Fruit fly (Drosophila melanogaster) whole organism, embryonic: ENCODE results near the gene sud1.

Experiments
- Antp ChIP-seq: fragments of 200-800 bp; sonication (Bioruptor generic); optimal IDR thresholded peaks from 3 replicates; lab custom pipeline; 2016; ENCODE audit warnings: missing biosample characterization, missing genetic modification characterization
- Atf-2 ChIP-seq: fragments of 200-800 bp; sonication (Bioruptor generic); optimal IDR thresholded peaks from 2 replicates; lab custom pipeline; 2016; ENCODE audit warnings: missing biosample characterization, missing genetic modification characterization
- CG10209 ChIP-seq: fragments of 200-800 bp; sonication (Bioruptor generic); optimal IDR thresholded peaks from 3 replicates; lab custom pipeline; 2017; ENCODE audit warnings: missing biosample characterization, mild to moderate bottlenecking, missing genetic modification characterization, missing genetic modification reagents
- CG12104 ChIP-seq: fragments of 200-800 bp; sonication (Bioruptor generic); optimal IDR thresholded peaks from 3 replicates; lab custom pipeline; 2016; ENCODE audit warnings: missing biosample characterization, missing genetic modification characterization
- CG12942 ChIP-seq: fragments of 200-800 bp; sonication (Bioruptor generic); optimal IDR thresholded peaks from 3 replicates; lab custom pipeline; 2016; ENCODE audit warnings: missing biosample characterization, missing genetic modification characterization
- CG13123 ChIP-seq: fragments of 200-800 bp; sonication (Bioruptor generic); optimal IDR thresholded peaks from 2 replicates; lab custom pipeline; 2016; ENCODE audit warnings: missing biosample characterization, missing genetic modification characterization
- CG13296 ChIP-seq: fragments of 200-800 bp; sonication (Bioruptor generic); optimal IDR thresholded peaks from 3 replicates; lab custom pipeline; 2018; ENCODE audit warnings: missing biosample characterization, mild to moderate bottlenecking, missing genetic modification characterization
- CG14441 ChIP-seq: fragments of 200-800 bp; sonication (Bioruptor generic); IDR thresholded peaks from 2 replicates; pipeline ENCODE4 v1.3.6; 2022; ENCODE audit warnings: missing biosample characterization, missing genetic modification characterization
- CG17186 ChIP-seq: fragments of 200-800 bp; sonication (Bioruptor generic); optimal IDR thresholded peaks from 3 replicates; lab custom pipeline; 2017; ENCODE audit warnings: missing biosample characterization, missing genetic modification reagents, missing genetic modification characterization
- CG18476 ChIP-seq: fragments of 200-800 bp; sonication (Bioruptor generic); optimal IDR thresholded peaks from 2 replicates; lab custom pipeline; 2016; ENCODE audit warnings: missing biosample characterization, mild to moderate bottlenecking, missing genetic modification characterization
- CG2712 ChIP-seq: fragments of 200-800 bp; optimal IDR thresholded peaks from 3 replicates; lab custom pipeline; 2019; ENCODE audit warnings: missing biosample characterization, mild to moderate bottlenecking, missing genetic modification characterization, moderate library complexity
- CG31388 ChIP-seq: fragments of 200-800 bp; sonication (Bioruptor generic); optimal IDR thresholded peaks from 2 replicates; lab custom pipeline; 2016; ENCODE audit warnings: missing biosample characterization, missing genetic modification characterization
- CG3163 ChIP-seq: fragments of 200-800 bp; sonication (Bioruptor generic); optimal IDR thresholded peaks from 3 replicates; lab custom pipeline; 2016; ENCODE audit warnings: missing biosample characterization, missing genetic modification characterization
- CG32532 ChIP-seq: fragments of 200-800 bp; sonication (Bioruptor generic); IDR thresholded peaks from 2 replicates; pipeline ENCODE4 v1.3.6; 2022; ENCODE audit warnings: missing biosample characterization, missing genetic modification characterization
- CG32772 ChIP-seq: fragments of 200-800 bp; sonication (Bioruptor generic); IDR thresholded peaks from 2 replicates; pipeline ENCODE4 v1.3.6; 2022; ENCODE audit warnings: missing biosample characterization, missing genetic modification characterization
- CG34224 ChIP-seq: fragments of 200-800 bp; sonication (Bioruptor generic); IDR thresholded peaks from 3 replicates; pipeline ENCODE4 v1.3.6; 2022; ENCODE audit warnings: missing biosample characterization, missing genetic modification characterization; ENCODE audit not compliant: partially characterized antibody
- CG34422 ChIP-seq: fragments of 200-800 bp; sonication (Bioruptor generic); IDR thresholded peaks from 3 replicates; pipeline ENCODE4 v1.3.6; 2022; ENCODE audit warnings: missing biosample characterization, missing genetic modification characterization
- CG3995 ChIP-seq: fragments of 200-800 bp; sonication (Bioruptor generic); optimal IDR thresholded peaks from 3 replicates; lab custom pipeline; 2016; ENCODE audit warnings: missing biosample characterization, missing genetic modification characterization
- CG4854 ChIP-seq: fragments of 200-800 bp; sonication (Bioruptor generic); optimal IDR thresholded peaks from 2 replicates; lab custom pipeline; 2016; ENCODE audit warnings: missing biosample characterization, missing genetic modification characterization, inconsistent platforms
- CG6791 ChIP-seq: fragments of 200-800 bp; sonication (Bioruptor generic); IDR thresholded peaks from 3 replicates; pipeline ENCODE4 v1.3.6; 2022; ENCODE audit warnings: missing biosample characterization, missing genetic modification characterization; ENCODE audit not compliant: partially characterized antibody
- CG8089 ChIP-seq: fragments of 200-800 bp; sonication (Bioruptor generic); optimal IDR thresholded peaks from 3 replicates; lab custom pipeline; 2016; ENCODE audit warnings: missing biosample characterization, missing genetic modification characterization
- CG8944 ChIP-seq: fragments of 200-800 bp; sonication (Bioruptor generic); optimal IDR thresholded peaks from 3 replicates; lab custom pipeline; 2016; ENCODE audit warnings: missing biosample characterization, missing genetic modification characterization
- Dp ChIP-seq: fragments of 200-800 bp; sonication (Bioruptor generic); optimal IDR thresholded peaks from 2 replicates; lab custom pipeline; 2018; ENCODE audit warnings: missing biosample characterization, mild to moderate bottlenecking, missing genetic modification characterization, moderate library complexity
- Dref ChIP-seq: fragments of 200-800 bp; sonication (Bioruptor generic); IDR thresholded peaks from 2 replicates; pipeline ENCODE4 v1.3.6; 2022; ENCODE audit warnings: missing biosample characterization, missing genetic modification characterization
- Ets65A ChIP-seq: fragments of 200-800 bp; sonication (Bioruptor generic); peaks from one replicate; lab custom pipeline; 2016; ENCODE audit warnings: missing biosample characterization, missing genetic modification characterization
- Fer1 ChIP-seq: fragments of 200-800 bp; sonication (Bioruptor generic); optimal IDR thresholded peaks from 2 replicates; lab custom pipeline; 2017; ENCODE audit warnings: missing biosample characterization, mild to moderate bottlenecking, missing genetic modification characterization
- Jarid2 ChIP-seq: fragments of 200-800 bp; sonication (Bioruptor generic); optimal IDR thresholded peaks from 3 replicates; lab custom pipeline; 2017; ENCODE audit warnings: mild to moderate bottlenecking, missing biosample characterization, missing genetic modification reagents, missing genetic modification characterization
- MBD-R2 ChIP-seq: fragments of 200-800 bp; sonication (Bioruptor generic); IDR thresholded peaks from 2 replicates; pipeline ENCODE4 v1.3.6; 2022; ENCODE audit warnings: missing biosample characterization, missing genetic modification characterization
- Med ChIP-seq: fragments of 200-800 bp; sonication (Bioruptor generic); peaks from one replicate; lab custom pipeline; 2016; ENCODE audit warnings: missing biosample characterization, missing genetic modification characterization, mild to moderate bottlenecking, inconsistent platforms, moderate library complexity
- Poxn ChIP-seq: fragments of 200-800 bp; sonication (Bioruptor generic); IDR thresholded peaks from 2 replicates; pipeline ENCODE4 v1.3.6; 2022; ENCODE audit warnings: missing biosample characterization, missing genetic modification characterization
- Ptx1 ChIP-seq: fragments of 200-800 bp; sonication (Bioruptor generic); IDR thresholded peaks from 2 replicates; pipeline ENCODE4 v1.3.6; 2022; ENCODE audit warnings: missing biosample characterization, missing genetic modification characterization
- aop ChIP-seq: fragments of 200-800 bp; sonication (Bioruptor generic); IDR thresholded peaks from 2 replicates; pipeline ENCODE4 v1.3.6; 2022; ENCODE audit warnings: missing biosample characterization, missing genetic modification characterization
- bab2 ChIP-seq: fragments of 200-800 bp; sonication (Bioruptor generic); optimal IDR thresholded peaks from 2 replicates; lab custom pipeline; 2016; ENCODE audit warnings: missing biosample characterization, missing genetic modification characterization
- emc ChIP-seq: fragments of 200-800 bp; sonication (Bioruptor generic); optimal IDR thresholded peaks from 2 replicates; lab custom pipeline; 2016; ENCODE audit warnings: missing biosample characterization, missing genetic modification characterization
- en ChIP-seq: fragments of 200-800 bp; sonication (Bioruptor generic); optimal IDR thresholded peaks from 2 replicates; lab custom pipeline; 2016; ENCODE audit warnings: missing biosample characterization, missing genetic modification characterization
- exex ChIP-seq: fragments of 200-800 bp; sonication (Bioruptor generic); optimal IDR thresholded peaks from 4 replicates; lab custom pipeline; 2018; ENCODE audit warnings: missing biosample characterization, mild to moderate bottlenecking, missing genetic modification characterization, moderate library complexity
- fd3F ChIP-seq: fragments of 200-800 bp; sonication (Bioruptor generic); optimal IDR thresholded peaks from 2 replicates; lab custom pipeline; 2018; ENCODE audit warnings: missing biosample characterization, mild to moderate bottlenecking, missing genetic modification characterization, moderate library complexity
- gem ChIP-seq: fragments of 200-800 bp; sonication (Bioruptor generic); optimal IDR thresholded peaks from 2 replicates; lab custom pipeline; 2019; ENCODE audit warnings: missing biosample characterization, mild to moderate bottlenecking, missing genetic modification characterization, moderate library complexity
- ken ChIP-seq: fragments of 200-800 bp; sonication (Bioruptor generic); IDR thresholded peaks from 3 replicates; pipeline ENCODE4 v1.3.6; 2022; ENCODE audit warnings: missing biosample characterization, missing genetic modification characterization
- mld ChIP-seq: fragments of 200-800 bp; sonication (Bioruptor generic); IDR thresholded peaks from 3 replicates; pipeline ENCODE4 v1.3.6; 2022; ENCODE audit warnings: missing biosample characterization, missing genetic modification characterization; ENCODE audit not compliant: partially characterized antibody
- org-1 ChIP-seq: fragments of 200-800 bp; sonication (Bioruptor generic); optimal IDR thresholded peaks from 2 replicates; lab custom pipeline; 2017; ENCODE audit warnings: missing biosample characterization, missing genetic modification characterization
- psq ChIP-seq: fragments of 200-800 bp; sonication (Bioruptor generic); optimal IDR thresholded peaks from 2 replicates; lab custom pipeline; 2017; ENCODE audit warnings: missing biosample characterization, missing genetic modification characterization
- pzg ChIP-seq: fragments of 200-800 bp; sonication (Bioruptor generic); optimal IDR thresholded peaks from 3 replicates; lab custom pipeline; 2018; ENCODE audit warnings: missing biosample characterization, mild to moderate bottlenecking, missing genetic modification characterization, moderate library complexity
- salm ChIP-seq: fragments of 200-800 bp; sonication (Bioruptor generic); optimal IDR thresholded peaks from 2 replicates; lab custom pipeline; 2018; ENCODE audit warnings: missing biosample characterization, mild to moderate bottlenecking, missing genetic modification characterization
- sc ChIP-seq, 3 experiments: fragments of >200 bp in 2 of 3; fragments of 200-800 bp in 1 of 3; sonication (Bioruptor generic) in 1 of 3; optimal IDR thresholded peaks; 2 replicates in 2 of 3; 3 replicates in 1 of 3; lab custom pipeline; 2017; ENCODE audit warnings: mild to moderate bottlenecking in 1 of 3, missing biosample characterization in 1 of 3, missing genetic modification characterization in 1 of 3, missing genetic modification reagents in 1 of 3
- schlank ChIP-seq: fragments of 200-800 bp; sonication (Bioruptor generic); optimal IDR thresholded peaks from 2 replicates; lab custom pipeline; 2018; ENCODE audit warnings: missing biosample characterization, mild to moderate bottlenecking, missing genetic modification characterization
- scrt ChIP-seq: fragments of 200-800 bp; sonication (Bioruptor generic); optimal IDR thresholded peaks from 2 replicates; lab custom pipeline; 2018; ENCODE audit warnings: missing biosample characterization, mild to moderate bottlenecking, missing genetic modification characterization, moderate library complexity
- sens ChIP-seq: fragments of 200-800 bp; sonication (Bioruptor generic); peaks from one replicate; lab custom pipeline; 2016; ENCODE audit warnings: missing biosample characterization, missing genetic modification characterization
- tgo ChIP-seq: fragments of 200-800 bp; sonication (Bioruptor generic); IDR thresholded peaks from 3 replicates; pipeline ENCODE4 v1.3.6; 2022; ENCODE audit warnings: missing biosample characterization, missing genetic modification characterization
- vnd ChIP-seq: fragments of 200-800 bp; sonication (Bioruptor generic); IDR thresholded peaks from 3 replicates; pipeline ENCODE4 v1.3.6; 2022; ENCODE audit warnings: missing biosample characterization, missing genetic modification characterization; ENCODE audit not compliant: partially characterized antibody

The sud1 gene

DNA sequence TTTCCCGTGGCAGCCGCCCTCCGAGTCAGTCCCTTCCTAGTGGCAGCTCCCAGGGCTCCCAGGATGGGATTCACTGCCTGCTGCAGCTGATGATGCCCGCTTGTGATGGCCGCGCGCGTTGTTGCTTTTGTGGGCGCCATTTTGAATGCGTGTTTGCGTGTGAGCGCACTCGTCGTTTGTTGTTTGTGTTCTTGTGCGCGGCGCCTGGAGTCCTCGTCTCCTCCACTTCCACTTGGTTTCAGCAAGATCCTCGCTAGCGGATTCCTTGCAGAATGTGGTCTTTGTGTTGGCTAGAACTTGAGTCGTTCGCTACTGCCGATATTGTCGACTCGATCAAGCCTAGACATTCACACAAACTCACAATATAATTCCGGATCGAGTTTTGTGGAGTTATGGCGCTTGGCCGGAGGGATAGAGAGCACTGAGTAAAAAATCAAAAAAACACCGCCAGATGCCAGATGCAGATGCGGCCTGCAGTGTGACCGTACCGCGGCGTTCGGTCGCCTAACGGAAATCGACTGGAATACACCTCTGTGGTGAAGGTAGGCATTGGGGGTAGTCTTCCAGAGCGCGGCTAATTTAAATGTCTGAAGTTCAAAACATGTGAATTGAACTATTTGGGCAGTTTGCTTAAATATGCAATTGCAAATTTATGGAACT, 47.1 kb downstream of the sud1 start, which contains the start of gene CycB3 (continued):
- TF ChIP-seq Poxn (GFP tag; lab: Robert Waterston, UW) (no peak), CG3995 (GFP tag; lab: Kevin White, UChicago) (no peak), fd3F (GFP tag; lab: Kevin White, UChicago) (no peak), gem (tag; lab: Kevin White, UChicago) (no peak), MBD-R2 (GFP tag; lab: Robert Waterston, UW) (peak; percentile 68), Atf-2 (no peak), CG34422 (GFP tag; lab: Robert Waterston, UW) (0 out of 3 replicates have a peak, but pooled peaks have one; percentile 22), CG18476 (GFP tag; lab: Kevin White, UChicago) (no peak), Jarid2 (GFP tag; lab: Kevin White, UChicago) (peak; percentile 26), psq (GFP tag; lab: Kevin White, UChicago) (no peak), CG34224 (GFP tag; lab: Robert Waterston, UW) (no peak), Med (GFP tag; lab: Kevin White, UChicago) (peak; percentile 88), scrt (GFP tag; lab: Kevin White, UChicago) (no peak), sc (optimal IDR thresholded peaks at IDR 0.05; lab: Kevin White, UChicago) (no peak), sc (GFP tag; optimal IDR thresholded peaks at IDR 0.05; lab: Kevin White, UChicago) (no peak), CG4854 (GFP tag; lab: Kevin White, UChicago) (peak; percentile 7), CG14441 (GFP tag; lab: Robert Waterston, UW) (no peak), Antp (GFP tag; lab: Kevin White, UChicago) (no peak), mld (GFP tag; lab: Robert Waterston, UW) (no peak), vnd (no peak), Dref (GFP tag; lab: Robert Waterston, UW) (peak; percentile 74), emc (GFP tag; lab: Kevin White, UChicago) (no peak), CG8089 (GFP tag; lab: Kevin White, UChicago) (no peak), CG3163 (GFP tag; lab: Kevin White, UChicago) (no peak), Ptx1 (no peak), CG6791 (GFP tag; lab: Robert Waterston, UW) (0 out of 3 replicates have a peak, but pooled peaks have one; percentile 51), aop (no peak), org-1 (GFP tag; lab: Kevin White, UChicago) (no peak), Ets65A (GFP tag; lab: Kevin White, UChicago) (peak; percentile 9), Dp (GFP tag; lab: Kevin White, UChicago) (peak; percentile 99), ken (GFP tag; lab: Robert Waterston, UW) (0 out of 3 replicates have a peak, but pooled peaks have one; percentile 9), CG31388 (GFP tag; lab: Kevin White, UChicago) (no peak), CG8944 (GFP tag; lab: Kevin White, UChicago) (no peak), en (no peak), salm (no peak), CG13296 (GFP tag; lab: Kevin White, UChicago) (no peak), schlank (tag; lab: Kevin White, UChicago) (peak; percentile 13), CG2712 (tag; lab: Kevin White, UChicago) (peak; percentile 36), CG13123 (GFP tag; lab: Kevin White, UChicago) (no peak), CG10209 (GFP tag; lab: Kevin White, UChicago) (no peak), exex (tag; lab: Kevin White, UChicago) (no peak), CG12104 (GFP tag; lab: Kevin White, UChicago) (no peak), Fer1 (no peak), CG32532 (GFP tag; lab: Robert Waterston, UW) (no peak), pzg (GFP tag; lab: Kevin White, UChicago) (peak; percentile 94), CG17186 (GFP tag; lab: Kevin White, UChicago) (peak; percentile 89), CG12942 (GFP tag; lab: Kevin White, UChicago) (no peak), tgo (GFP tag; lab: Robert Waterston, UW) (no peak), sens (GFP tag; lab: Kevin White, UChicago) (peak; percentile 75), CG32772 (GFP tag; lab: Robert Waterston, UW) (no peak), bab2 (GFP tag; lab: Kevin White, UChicago) (no peak)
